Fruit fly (Drosophila melanogaster): ENCODE data around the gene CG2201.

Gene CG2201

dm6 chr2L:21627957-21628356, 4.1 kb upstream of the CG2201 start:
- TF ChIP-seq OdsH (GFP tag; optimal IDR thresholded peaks at IDR 0.05), result no peak
- no peak for TF ChIP-seq lola (GFP tag; optimal IDR thresholded peaks at IDR 0.05)
- TF ChIP-seq usp (GFP tag; optimal IDR thresholded peaks at IDR 0.05), result no peak
- TF ChIP-seq psq (GFP tag; optimal IDR thresholded peaks at IDR 0.05), result no peak
- no peak for TF ChIP-seq Hr83 (GFP tag; optimal IDR thresholded peaks at IDR 0.05; ENCODE audit: poor library complexity, severe bottlenecking)
- no peak for TF ChIP-seq Hr78 (GFP tag; optimal IDR thresholded peaks at IDR 0.05)
- no peak for TF ChIP-seq rgr (GFP tag; optimal IDR thresholded peaks at IDR 0.05)
- no peak for TF ChIP-seq Dif (GFP tag; optimal IDR thresholded peaks at IDR 0.05; ENCODE audit: partially characterized antibody)
- no peak for TF ChIP-seq Myc (optimal IDR thresholded peaks at IDR 0.05)
- TF ChIP-seq Rel (GFP tag; optimal IDR thresholded peaks at IDR 0.05), result no peak
- no peak for TF ChIP-seq Rel (tag; optimal IDR thresholded peaks at IDR 0.05)
- no peak for TF ChIP-seq N (GFP tag; optimal IDR thresholded peaks at IDR 0.05)
- no peak for TF ChIP-seq dmrt93B (GFP tag; optimal IDR thresholded peaks at IDR 0.05)
- no peak for TF ChIP-seq HLH106 (tag; optimal IDR thresholded peaks at IDR 0.05)
- TF ChIP-seq fru (GFP tag; optimal IDR thresholded peaks at IDR 0.05), result no peak
- no peak for TF ChIP-seq Dfd (GFP tag; optimal IDR thresholded peaks at IDR 0.05)
- no peak for TF ChIP-seq br (GFP tag; optimal IDR thresholded peaks at IDR 0.05)
- no peak for TF ChIP-seq woc (GFP tag; optimal IDR thresholded peaks at IDR 0.05)
- no peak for TF ChIP-seq jim (GFP tag; optimal IDR thresholded peaks at IDR 0.05)
- no peak for TF ChIP-seq sage (GFP tag; optimal IDR thresholded peaks at IDR 0.05)

- TF ChIP-seq br (GFP tag; optimal IDR thresholded peaks at IDR 0.05) (no peak), GATAd (GFP tag; optimal IDR thresholded peaks at IDR 0.05) (no peak), CG32264 (GFP tag; optimal IDR thresholded peaks at IDR 0.05) (no peak), pan (optimal IDR thresholded peaks at IDR 0.05) (no peak), sage (GFP tag; optimal IDR thresholded peaks at IDR 0.05) (no peak), Vsx2 (GFP tag; optimal IDR thresholded peaks at IDR 0.05; ENCODE audit: partially characterized antibody) (no peak), Myc (optimal IDR thresholded peaks at IDR 0.05) (no peak), dl (GFP tag; optimal IDR thresholded peaks at IDR 0.05; ENCODE audit: insufficient read depth in 1 of 2, partially characterized antibody in 2 of 2) (no peak), brk (GFP tag; optimal IDR thresholded peaks at IDR 0.05) (no peak), Jra (GFP tag; optimal IDR thresholded peaks at IDR 0.05) (no peak), tai (GFP tag; optimal IDR thresholded peaks at IDR 0.05) (no peak)
These were observed 550 bp upstream of the CG2201 start for dm6 chr2L:21624472-21624787.

DNA sequence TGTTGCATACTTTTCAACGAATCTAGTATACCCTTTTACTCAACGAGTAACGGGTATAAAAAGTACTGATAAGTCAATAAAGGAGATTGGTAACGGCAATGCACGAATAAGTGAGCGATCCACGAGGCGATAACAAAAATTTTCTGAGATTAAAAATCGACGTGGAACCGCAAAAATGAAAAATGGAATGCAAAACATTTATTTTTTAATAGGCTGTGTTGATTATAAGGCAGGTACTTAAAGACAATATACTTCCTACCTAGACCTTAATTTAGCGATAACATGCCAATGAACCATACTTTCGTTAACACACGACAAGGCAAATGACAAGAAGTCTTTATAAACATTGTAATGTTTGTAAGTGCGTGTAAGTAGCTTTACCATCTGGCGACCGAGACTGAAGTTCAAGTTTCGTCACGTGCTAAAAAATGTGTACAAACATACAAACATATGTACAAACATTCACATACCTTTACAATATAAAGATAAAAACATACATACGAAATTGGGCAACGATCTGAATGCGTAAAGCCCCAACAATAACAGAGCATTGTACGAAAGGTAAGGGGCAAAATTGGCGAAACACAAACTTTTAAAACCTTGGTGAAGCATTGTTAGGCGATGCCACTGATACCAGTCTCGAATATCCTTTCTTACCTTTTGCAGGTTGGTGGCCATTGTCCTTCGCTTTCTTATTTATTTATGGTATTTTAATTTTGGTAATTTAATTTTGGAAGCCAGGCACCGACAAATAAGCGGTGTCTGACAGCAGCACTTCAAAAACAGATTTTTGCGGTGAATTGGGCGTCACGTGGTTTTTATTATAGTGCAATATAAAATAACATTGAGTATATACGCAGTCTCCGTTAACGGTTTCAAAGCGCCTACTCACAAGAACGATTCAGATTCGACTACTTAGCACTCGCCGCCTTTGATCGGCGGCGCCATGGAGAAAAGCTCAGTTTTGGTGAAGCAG, 883 bp downstream of the CG2201 start:
- TF ChIP-seq Abd-B (GFP tag; optimal IDR thresholded peaks at IDR 0.05) (no peak), Jra (GFP tag; optimal IDR thresholded peaks at IDR 0.05) (no peak), dsf (GFP tag; optimal IDR thresholded peaks at IDR 0.05; ENCODE audit: borderline replicate concordance) (no peak), N (GFP tag; optimal IDR thresholded peaks at IDR 0.05) (no peak), Rel (GFP tag; optimal IDR thresholded peaks at IDR 0.05) (no peak), Rel (tag; optimal IDR thresholded peaks at IDR 0.05) (peak; percentile 19), sv (GFP tag; optimal IDR thresholded peaks at IDR 0.05) (no peak), lola (GFP tag; optimal IDR thresholded peaks at IDR 0.05) (no peak), sage (GFP tag; optimal IDR thresholded peaks at IDR 0.05) (no peak), tai (GFP tag; optimal IDR thresholded peaks at IDR 0.05) (no peak), CG9705 (GFP tag; optimal IDR thresholded peaks at IDR 0.05) (no peak), br (GFP tag; optimal IDR thresholded peaks at IDR 0.05) (peak; percentile 5), CrebA (GFP tag; optimal IDR thresholded peaks at IDR 0.05; ENCODE audit: borderline replicate concordance) (peak; percentile 26), Hr83 (GFP tag; optimal IDR thresholded peaks at IDR 0.05; ENCODE audit: poor library complexity, severe bottlenecking) (no peak), rgr (GFP tag; optimal IDR thresholded peaks at IDR 0.05) (no peak), foxo (GFP tag; optimal IDR thresholded peaks at IDR 0.05) (no peak), h (GFP tag; optimal IDR thresholded peaks at IDR 0.05) (peak; percentile 58), usp (GFP tag; optimal IDR thresholded peaks at IDR 0.05) (no peak), dmrt93B (GFP tag; optimal IDR thresholded peaks at IDR 0.05) (no peak), Sp1 (GFP tag; optimal IDR thresholded peaks at IDR 0.05) (no peak), HLH106 (tag; optimal IDR thresholded peaks at IDR 0.05) (no peak), fru (GFP tag; optimal IDR thresholded peaks at IDR 0.05) (no peak), brk (GFP tag; optimal IDR thresholded peaks at IDR 0.05) (peak; percentile 41)
